Worm (Caenorhabditis elegans) whole organism, L3 larva: Measurements from ENCODE around the gene algn-7.

Experiments used
- R02D3.7 ChIP-seq: fragments of 150-350 bp; optimal IDR thresholded peaks from 2 replicates; lab custom pipeline; 2014; ENCODE audit warnings: missing biosample characterization, missing genetic modification characterization
- ZK546.5 ChIP-seq: sonication (generic microtip); optimal IDR thresholded peaks from 2 replicates; lab custom pipeline; 2017; ENCODE audit warnings: missing biosample characterization, missing genetic modification characterization
- aly-2 ChIP-seq: fragments of 150-350 bp; optimal IDR thresholded peaks from 2 replicates; lab custom pipeline; 2014; ENCODE audit warnings: missing biosample characterization, missing genetic modification characterization
- ceh-16 ChIP-seq: sonication (generic microtip); optimal IDR thresholded peaks from 2 replicates; lab custom pipeline; 2017; ENCODE audit warnings: missing biosample characterization, missing genetic modification characterization
- ceh-28 ChIP-seq: fragments of 150-350 bp; optimal IDR thresholded peaks from 2 replicates; lab custom pipeline; 2014; ENCODE audit warnings: missing biosample characterization, missing genetic modification reagents, missing genetic modification characterization
- ceh-82 ChIP-seq: fragments of 150-350 bp; optimal IDR thresholded peaks from 2 replicates; lab custom pipeline; 2014; ENCODE audit warnings: missing biosample characterization, missing genetic modification characterization
- daf-12 ChIP-seq: fragments of 150-350 bp; optimal IDR thresholded peaks from 2 replicates; lab custom pipeline; 2014; ENCODE audit warnings: missing biosample characterization, missing genetic modification reagents, missing genetic modification characterization
- egl-5 ChIP-seq: fragments of 150-350 bp; optimal IDR thresholded peaks from 2 replicates; lab custom pipeline; 2017; ENCODE audit warnings: missing biosample characterization, missing genetic modification reagents, missing genetic modification characterization, inconsistent platforms
- elt-1 ChIP-seq: fragments of 150-350 bp; optimal IDR thresholded peaks from 2 replicates; lab custom pipeline; 2014; ENCODE audit warnings: missing biosample characterization, missing genetic modification characterization
- elt-2 ChIP-seq: sonication (generic microtip); optimal IDR thresholded peaks from 2 replicates; lab custom pipeline; 2016; ENCODE audit warnings: missing genetic modification reagents, mild to moderate bottlenecking, missing genetic modification characterization, missing compliant biosample characterization
- elt-3 ChIP-seq, 3 experiments: fragments of 150-350 bp in 1 of 3; sonication (generic microtip) in 2 of 3; optimal IDR thresholded peaks; 2 replicates in 2 of 3; 4 replicates in 1 of 3; lab custom pipeline; 2014 to 2017; ENCODE audit warnings: missing biosample characterization in 3 of 3, missing genetic modification characterization in 3 of 3
- eor-1 ChIP-seq, 2 experiments: fragments of 150-350 bp; optimal IDR thresholded peaks; 2 replicates each; lab custom pipeline; 2014 to 2018; ENCODE audit warnings: missing biosample characterization in 2 of 2, missing genetic modification characterization in 2 of 2
- fkh-10 ChIP-seq: sonication (generic microtip); optimal IDR thresholded peaks from 2 replicates; lab custom pipeline; 2017; ENCODE audit warnings: missing biosample characterization, missing genetic modification reagents, missing genetic modification characterization
- fos-1 ChIP-seq: fragments of 150-350 bp; optimal IDR thresholded peaks from 2 replicates; lab custom pipeline; 2014; ENCODE audit warnings: missing biosample characterization, missing genetic modification characterization
- hmg-11 ChIP-seq: sonication (generic microtip); optimal IDR thresholded peaks from 2 replicates; lab custom pipeline; 2016; ENCODE audit warnings: missing genetic modification characterization, missing compliant biosample characterization
- jun-1 ChIP-seq: fragments of 150-350 bp; optimal IDR thresholded peaks from 2 replicates; lab custom pipeline; 2014; ENCODE audit warnings: missing biosample characterization, missing genetic modification reagents, missing genetic modification characterization
- lin-15B ChIP-seq: fragments of 150-350 bp; optimal IDR thresholded peaks from 2 replicates; lab custom pipeline; 2014; ENCODE audit warnings: missing biosample characterization, missing genetic modification characterization
- lsy-12 ChIP-seq: sonication (generic microtip); optimal IDR thresholded peaks from 2 replicates; lab custom pipeline; 2016; ENCODE audit warnings: mild to moderate bottlenecking, missing genetic modification characterization, missing compliant biosample characterization
- mml-1 ChIP-seq: fragments of 150-350 bp; sonication (generic microtip); optimal IDR thresholded peaks from 3 replicates; lab custom pipeline; 2014; ENCODE audit warnings: missing biosample characterization, missing genetic modification characterization
- nfya-1 ChIP-seq: sonication (generic microtip); optimal IDR thresholded peaks from 2 replicates; lab custom pipeline; 2017; ENCODE audit warnings: missing genetic modification characterization, mild to moderate bottlenecking, missing compliant biosample characterization, antibody characterized with exemption, moderate library complexity; ENCODE audit not compliant: insufficient read depth
- nhr-11 ChIP-seq: fragments of 150-350 bp; optimal IDR thresholded peaks from 2 replicates; lab custom pipeline; 2014; ENCODE audit warnings: missing biosample characterization, missing genetic modification characterization
- nhr-23 ChIP-seq: fragments of 150-350 bp; optimal IDR thresholded peaks from 2 replicates; lab custom pipeline; 2014; ENCODE audit warnings: missing biosample characterization, missing genetic modification reagents, missing genetic modification characterization
- nhr-237 ChIP-seq: fragments of 150-350 bp; optimal IDR thresholded peaks from 2 replicates; lab custom pipeline; 2014; ENCODE audit warnings: missing biosample characterization, missing genetic modification characterization
- nhr-25 ChIP-seq: sonication (generic microtip); optimal IDR thresholded peaks from 2 replicates; lab custom pipeline; 2017; ENCODE audit warnings: missing biosample characterization, missing genetic modification characterization
- nhr-28 ChIP-seq: fragments of 150-350 bp; optimal IDR thresholded peaks from 2 replicates; lab custom pipeline; 2014; ENCODE audit warnings: missing biosample characterization, missing genetic modification characterization
- nhr-43 ChIP-seq: sonication (generic microtip); optimal IDR thresholded peaks from 2 replicates; lab custom pipeline; 2016; ENCODE audit warnings: mild to moderate bottlenecking, missing genetic modification characterization, missing compliant biosample characterization; ENCODE audit not compliant: poor library complexity, severe bottlenecking
- nhr-67 ChIP-seq: fragments of 150-350 bp; optimal IDR thresholded peaks from 2 replicates; lab custom pipeline; 2014; ENCODE audit warnings: missing biosample characterization, missing genetic modification characterization
- nhr-76 ChIP-seq: fragments of 150-350 bp; sonication (generic microtip); optimal IDR thresholded peaks from 5 replicates; lab custom pipeline; 2014; ENCODE audit warnings: missing biosample characterization, missing genetic modification characterization
- nhr-77 ChIP-seq: fragments of 150-350 bp; optimal IDR thresholded peaks from 2 replicates; lab custom pipeline; 2014; ENCODE audit warnings: missing biosample characterization, missing genetic modification characterization
- pha-4 ChIP-seq: fragments of 150-350 bp; optimal IDR thresholded peaks from 2 replicates; lab custom pipeline; 2014; ENCODE audit warnings: missing biosample characterization, missing genetic modification reagents, missing genetic modification characterization
- sea-2 ChIP-seq: fragments of 150-350 bp; sonication (generic microtip); optimal IDR thresholded peaks from 4 replicates; lab custom pipeline; 2014; ENCODE audit warnings: missing biosample characterization, missing genetic modification reagents, missing genetic modification characterization
- skn-1 ChIP-seq: fragments of 150-350 bp; optimal IDR thresholded peaks from 2 replicates; lab custom pipeline; 2014; ENCODE audit warnings: missing biosample characterization, missing genetic modification characterization
- tbx-2 ChIP-seq: sonication (generic microtip); optimal IDR thresholded peaks from 2 replicates; lab custom pipeline; 2016; ENCODE audit warnings: mild to moderate bottlenecking, missing genetic modification characterization, missing compliant biosample characterization
- unc-39 ChIP-seq: sonication (generic microtip); optimal IDR thresholded peaks from 4 replicates; lab custom pipeline; 2017; ENCODE audit warnings: missing biosample characterization, missing genetic modification characterization
- zag-1 ChIP-seq: fragments of 150-350 bp; optimal IDR thresholded peaks from 2 replicates; lab custom pipeline; 2014; ENCODE audit warnings: missing biosample characterization, missing genetic modification characterization
- ztf-4 ChIP-seq: fragments of 150-350 bp; optimal IDR thresholded peaks from 2 replicates; lab custom pipeline; 2014; ENCODE audit warnings: missing biosample characterization, missing genetic modification characterization

algn-7 gene

ce11 chrV:19965626-19966025 is 31.5 kb upstream of the algn-7 start, which contains the start of gene srh-171:
Gene srh-171, plus strand, starts transcription at chrV:19965700.
- TF ChIP-seq nhr-67, result no peak
- no peak for TF ChIP-seq ceh-16 (tag; lab: Kevin White, UChicago)
- TF ChIP-seq ceh-28, result no peak
- TF ChIP-seq nhr-28 (tag; lab: Kevin White, UChicago), result no peak
- TF ChIP-seq nhr-11 (tag; lab: Kevin White, UChicago), result no peak
- TF ChIP-seq nhr-43 (tag; lab: Kevin White, UChicago), result no peak
- TF ChIP-seq R02D3.7 (tag; lab: Kevin White, UChicago), result no peak
- no peak for TF ChIP-seq unc-39 (tag; lab: Kevin White, UChicago)
- TF ChIP-seq fkh-10 (GFP tag; lab: Kevin White, UChicago), result no peak
- no peak for TF ChIP-seq hmg-11 (tag; lab: Kevin White, UChicago)
- no peak for TF ChIP-seq nhr-237 (tag; lab: Kevin White, UChicago)
- no peak for TF ChIP-seq lsy-12 (tag; lab: Kevin White, UChicago)
- no peak for TF ChIP-seq elt-3 (tag; optimal IDR thresholded peaks at IDR 0.05; lab: Kevin White, UChicago)
- TF ChIP-seq fos-1 (tag; lab: Kevin White, UChicago), result no peak
- TF ChIP-seq egl-5 (tag; lab: Kevin White, UChicago), result no peak
- no peak for TF ChIP-seq nhr-23 (tag; lab: Kevin White, UChicago)
- no peak for TF ChIP-seq nhr-76 (tag; lab: Kevin White, UChicago)
- TF ChIP-seq mml-1 (tag; lab: Kevin White, UChicago), result no peak
- no peak for TF ChIP-seq sea-2 (GFP tag; lab: Kevin White, UChicago)
- no peak for TF ChIP-seq aly-2 (tag; lab: Kevin White, UChicago)

ce11 chrV:19961971-19962370 is 27.8 kb upstream of the algn-7 start:
- TF ChIP-seq R02D3.7 (tag; lab: Kevin White, UChicago) (no peak), daf-12 (tag; lab: Kevin White, UChicago) (no peak), nhr-23 (tag; lab: Kevin White, UChicago) (no peak), sea-2 (GFP tag; lab: Kevin White, UChicago) (no peak), ceh-16 (tag; lab: Kevin White, UChicago) (no peak), elt-1 (tag; lab: Kevin White, UChicago) (no peak), ztf-4 (no peak), ceh-82 (no peak), eor-1 (tag; optimal IDR thresholded peaks at IDR 0.05; lab: Kevin White, UChicago) (no peak), mml-1 (tag; lab: Kevin White, UChicago) (no peak), jun-1 (tag; lab: Kevin White, UChicago) (no peak), ZK546.5 (tag; lab: Kevin White, UChicago) (no peak), unc-39 (tag; lab: Kevin White, UChicago) (no peak), zag-1 (tag; lab: Kevin White, UChicago) (no peak), lin-15B (no peak)

ce11 chrV:19958744-19959143 is 24.6 kb upstream of the algn-7 start, which contains the start of gene srh-172:
Gene srh-172, plus strand, starts transcription at chrV:19959044.
- TF ChIP-seq skn-1 (tag; lab: Kevin White, UChicago) (no peak), ceh-16 (tag; lab: Kevin White, UChicago) (no peak), nhr-25 (tag; lab: Kevin White, UChicago) (no peak), nfya-1 (tag; lab: Kevin White, UChicago) (no peak), pha-4 (tag; lab: Kevin White, UChicago) (no peak), aly-2 (tag; lab: Kevin White, UChicago) (no peak), tbx-2 (tag; lab: Kevin White, UChicago) (no peak), elt-2 (no peak), nhr-77 (no peak), fos-1 (tag; lab: Kevin White, UChicago) (no peak)
- TF ChIP-seq, all 47 proteins: peak for 0

- TF ChIP-seq hmg-11 (tag; lab: Kevin White, UChicago) (peak; percentile 23), lsy-12 (tag; lab: Kevin White, UChicago) (no peak), fkh-10 (GFP tag; lab: Kevin White, UChicago) (no peak), pha-4 (tag; lab: Kevin White, UChicago) (peak; percentile 4)
- TF ChIP-seq, all 47 proteins: peak for 2
Measured at ce11 chrV:19955171-19955570, 21.0 kb upstream of the algn-7 start, which contains the start of gene abhd-3.1. Gene abhd-3.1, plus strand, starts transcription at chrV:19955488.
